Worm (Caenorhabditis elegans) whole organism, midembryonic: ENCODE data around the gene cope-1.

ENCODE experiments used
- T22C8.4 ChIP-seq: fragments of 200-800 bp; sonication (Bioruptor generic); IDR thresholded peaks from 2 replicates; pipeline ENCODE4 v1.3.6; 2022; ENCODE audit warnings: missing genetic modification characterization, missing compliant biosample characterization
- cog-1 ChIP-seq: sonication (generic microtip); optimal IDR thresholded peaks from 2 replicates; lab custom pipeline; 2016; ENCODE audit warnings: missing genetic modification characterization, missing compliant biosample characterization
- flt-1 ChIP-seq: fragments of 200-800 bp; sonication (Bioruptor generic); IDR thresholded peaks from 2 replicates; pipeline ENCODE4 v1.3.6; 2022; ENCODE audit warnings: missing genetic modification characterization, missing compliant biosample characterization
- klf-2 ChIP-seq: fragments of 200-800 bp; sonication (Bioruptor generic); conservative IDR thresholded peaks from 2 replicates; pipeline ENCODE4 v1.3.6; 2022; ENCODE audit warnings: missing genetic modification reagents, missing genetic modification characterization, missing compliant biosample characterization
- med-1 ChIP-seq: sonication (generic microtip); optimal IDR thresholded peaks from 2 replicates; lab custom pipeline; 2017; ENCODE audit warnings: missing genetic modification characterization, mild to moderate bottlenecking, missing compliant biosample characterization, antibody characterized with exemption, missing genetic modification reagents; ENCODE audit not compliant: insufficient read depth
- ref-1 ChIP-seq: fragments of 200-800 bp; sonication (Bioruptor generic); conservative IDR thresholded peaks from 2 replicates; pipeline ENCODE4 v1.3.6; 2022; ENCODE audit warnings: missing genetic modification reagents, missing genetic modification characterization, missing compliant biosample characterization
- tab-1 ChIP-seq: fragments of 200-800 bp; sonication (Bioruptor generic); IDR thresholded peaks from 2 replicates; pipeline ENCODE4 v1.3.6; 2022; ENCODE audit warnings: missing genetic modification characterization, missing compliant biosample characterization
- ztf-23 ChIP-seq: fragments of 200-800 bp; sonication (Bioruptor generic); IDR thresholded peaks from 2 replicates; pipeline ENCODE4 v1.3.6; 2022; ENCODE audit warnings: missing genetic modification reagents, missing genetic modification characterization, missing compliant biosample characterization
- ztf-29 ChIP-seq: fragments of 200-800 bp; sonication (Bioruptor generic); IDR thresholded peaks from 2 replicates; pipeline ENCODE4 v1.3.6; 2022; ENCODE audit warnings: missing genetic modification reagents, missing genetic modification characterization, missing compliant biosample characterization

Gene cope-1

DNA sequence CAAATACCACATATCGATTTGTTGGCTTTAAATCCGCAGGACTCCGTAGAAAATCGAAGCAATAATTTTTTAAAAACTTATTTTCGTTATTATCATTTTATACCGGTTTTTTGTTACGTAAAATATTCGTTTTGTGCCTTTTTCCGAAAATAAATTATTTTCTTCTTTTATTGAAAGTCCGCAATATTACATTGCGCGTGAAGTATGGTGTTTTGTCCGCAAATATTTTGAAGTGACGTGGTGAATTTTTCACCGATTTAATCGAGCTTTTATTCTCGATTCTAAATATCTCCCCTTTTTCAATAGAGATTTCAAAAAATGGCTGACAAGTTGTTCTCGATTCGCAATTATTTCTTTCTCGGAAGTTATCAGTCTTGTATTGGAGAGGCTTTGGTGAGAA lies at the start of gene cope-1:
Gene cope-1 (plus strand): TSS at position 229 of the 400 bp plus-strand sequence.
- TF ChIP-seq T22C8.4 (GFP tag; lab: Robert Waterston, UW), result no peak
- no peak for TF ChIP-seq flt-1
- TF ChIP-seq ref-1 (GFP tag; lab: Robert Waterston, UW), result no peak
- TF ChIP-seq med-1 (GFP tag; lab: Kevin White, UChicago), result no peak
- TF ChIP-seq ztf-23 (GFP tag; lab: Robert Waterston, UW), result no peak
- TF ChIP-seq tab-1 (GFP tag; lab: Robert Waterston, UW), result no peak
- no peak for TF ChIP-seq klf-2 (GFP tag; lab: Robert Waterston, UW)
- TF ChIP-seq ztf-29 (GFP tag; lab: Robert Waterston, UW), result no peak
- no peak for TF ChIP-seq cog-1 (tag; lab: Kevin White, UChicago)

ce11 chrIII:13376304-13376760 lies 49.7 kb upstream of the cope-1 start, which contains the start of gene lis-1:
lis-1 (minus strand) TSS chrIII:13376710.
- no peak for TF ChIP-seq klf-2 (GFP tag; lab: Robert Waterston, UW)
- no peak for TF ChIP-seq flt-1
- no peak for TF ChIP-seq tab-1 (GFP tag; lab: Robert Waterston, UW)
- TF ChIP-seq ztf-29 (GFP tag; lab: Robert Waterston, UW), result no peak
- TF ChIP-seq cog-1 (tag; lab: Kevin White, UChicago), result no peak
- TF ChIP-seq T22C8.4 (GFP tag; lab: Robert Waterston, UW), result no peak
- TF ChIP-seq ref-1 (GFP tag; lab: Robert Waterston, UW), result no peak
- TF ChIP-seq med-1 (GFP tag; lab: Kevin White, UChicago), result no peak
- TF ChIP-seq ztf-23 (GFP tag; lab: Robert Waterston, UW), result no peak

DNA sequence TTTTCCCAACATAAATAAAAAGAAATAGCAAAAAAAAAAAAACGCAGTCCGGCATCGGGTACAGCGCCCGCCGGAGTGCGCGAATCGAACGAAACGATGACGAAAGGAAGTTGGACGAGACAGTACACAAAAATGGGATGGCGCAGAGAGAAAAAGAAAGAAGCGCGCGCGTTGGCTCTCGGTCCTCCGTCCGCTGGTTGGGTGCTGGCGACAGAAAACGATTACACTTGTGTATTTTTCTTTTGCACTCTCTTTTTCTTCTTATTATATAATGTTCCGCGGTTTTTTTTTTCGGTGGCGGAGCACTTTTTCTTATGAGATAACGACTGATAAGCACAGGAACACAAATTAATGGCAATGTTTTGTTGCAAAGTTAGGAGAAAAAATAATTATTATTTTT lies 48.8 kb upstream of the cope-1 start:
- TF ChIP-seq ref-1 (GFP tag; lab: Robert Waterston, UW), result no peak
- no peak for TF ChIP-seq med-1 (GFP tag; lab: Kevin White, UChicago)
- no peak for TF ChIP-seq klf-2 (GFP tag; lab: Robert Waterston, UW)
- no peak for TF ChIP-seq T22C8.4 (GFP tag; lab: Robert Waterston, UW)
- no peak for TF ChIP-seq ztf-29 (GFP tag; lab: Robert Waterston, UW)
- no peak for TF ChIP-seq tab-1 (GFP tag; lab: Robert Waterston, UW)
- no peak for TF ChIP-seq ztf-23 (GFP tag; lab: Robert Waterston, UW)
- no peak for TF ChIP-seq cog-1 (tag; lab: Kevin White, UChicago)
- no peak for TF ChIP-seq flt-1

DNA sequence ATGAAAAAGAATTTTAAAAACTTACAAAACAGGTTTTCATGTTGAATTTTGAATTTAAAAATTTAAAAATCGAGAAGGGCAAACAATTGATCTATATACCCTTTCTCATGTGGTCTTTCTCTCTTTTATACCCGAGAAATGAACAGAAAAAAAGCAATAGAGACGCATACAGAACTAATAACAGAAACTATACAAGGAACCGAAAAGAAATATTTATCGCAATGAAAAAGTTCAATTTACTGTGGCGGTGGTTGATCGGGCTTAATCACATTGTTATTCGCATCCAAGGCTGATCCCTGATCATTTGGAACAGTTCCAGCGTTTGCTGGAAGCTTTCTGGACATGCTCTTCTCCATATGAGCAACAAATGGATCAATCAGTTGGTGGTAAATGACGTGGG lies 47.8 kb upstream of the cope-1 start, which contains the start of gene T03F6.10:
Gene T03F6.10 (minus strand): TSS at position 101 of the 400 bp plus-strand sequence.
- TF ChIP-seq flt-1 (no peak), ztf-29 (GFP tag; lab: Robert Waterston, UW) (no peak), cog-1 (tag; lab: Kevin White, UChicago) (no peak), ztf-23 (GFP tag; lab: Robert Waterston, UW) (no peak), med-1 (GFP tag; lab: Kevin White, UChicago) (no peak), T22C8.4 (GFP tag; lab: Robert Waterston, UW) (no peak), klf-2 (GFP tag; lab: Robert Waterston, UW) (no peak), tab-1 (GFP tag; lab: Robert Waterston, UW) (no peak), ref-1 (GFP tag; lab: Robert Waterston, UW) (no peak)

DNA sequence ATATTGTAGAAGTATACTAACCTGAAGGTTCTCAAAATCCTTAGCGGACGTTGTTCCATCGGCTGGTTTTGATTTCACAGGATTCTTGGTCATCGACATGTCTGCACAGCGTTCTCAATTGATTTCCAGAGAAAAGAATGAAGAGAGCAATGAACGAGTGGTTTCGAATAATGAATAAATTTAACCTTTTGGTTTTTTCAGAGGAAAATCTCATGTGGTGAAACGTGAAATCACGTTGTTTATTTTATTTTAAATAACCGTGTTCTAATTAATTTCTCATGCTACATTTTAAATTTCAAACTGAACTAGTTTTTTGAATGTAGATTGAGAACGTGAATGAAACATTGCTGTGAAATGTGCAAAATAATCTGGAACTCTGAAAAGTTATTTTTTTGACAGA lies 45.9 kb upstream of the cope-1 start, which contains the start of gene T03F6.6:
Gene T03F6.6 (minus strand): TSS at position 101 of the 400 bp plus-strand sequence.
- TF ChIP-seq med-1 (GFP tag; lab: Kevin White, UChicago), result no peak
- no peak for TF ChIP-seq T22C8.4 (GFP tag; lab: Robert Waterston, UW)
- TF ChIP-seq cog-1 (tag; lab: Kevin White, UChicago), result no peak
- no peak for TF ChIP-seq tab-1 (GFP tag; lab: Robert Waterston, UW)
- no peak for TF ChIP-seq flt-1
- TF ChIP-seq klf-2 (GFP tag; lab: Robert Waterston, UW), result no peak

DNA sequence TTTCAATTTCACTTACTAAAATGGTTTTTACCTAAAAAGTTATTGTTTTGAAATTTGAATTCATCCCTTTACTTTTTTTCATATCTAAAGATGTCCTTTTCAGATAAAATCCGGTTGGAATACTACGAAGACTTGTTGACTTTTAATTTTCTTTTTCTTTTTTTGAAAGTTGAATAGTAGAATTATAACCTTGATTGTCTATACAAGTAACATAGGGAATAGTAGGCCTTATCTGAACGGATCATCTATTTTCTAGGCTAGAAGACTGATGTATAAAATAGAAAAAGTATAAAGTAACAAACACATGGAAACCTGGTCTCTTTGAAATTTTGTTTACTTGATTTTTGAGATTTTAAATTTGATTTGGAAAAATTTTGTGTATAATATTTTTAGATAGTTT lies 45.2 kb upstream of the cope-1 start:
- TF ChIP-seq ref-1 (GFP tag; lab: Robert Waterston, UW) (no peak), ztf-29 (GFP tag; lab: Robert Waterston, UW) (no peak), T22C8.4 (GFP tag; lab: Robert Waterston, UW) (no peak), flt-1 (no peak)

DNA sequence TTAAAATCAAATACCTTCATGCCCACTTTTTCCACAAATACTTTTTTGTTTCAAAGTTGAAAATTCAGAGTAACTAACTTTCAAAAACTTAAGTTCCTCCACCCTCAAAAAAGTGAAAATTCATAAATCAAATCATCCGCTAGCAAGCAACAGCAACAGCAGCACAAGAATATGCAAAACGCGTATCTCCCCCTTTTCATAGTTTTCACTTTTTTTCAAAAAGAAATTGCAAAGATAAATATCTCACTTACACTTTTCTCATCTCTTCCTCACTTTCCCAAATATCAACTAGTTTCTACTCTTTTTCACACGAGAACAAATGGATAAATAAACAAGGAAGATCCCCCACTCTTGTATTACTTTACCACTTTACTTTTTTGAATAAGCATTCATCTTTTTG lies 44.4 kb upstream of the cope-1 start:
- TF ChIP-seq tab-1 (GFP tag; lab: Robert Waterston, UW) (no peak), klf-2 (GFP tag; lab: Robert Waterston, UW) (no peak), flt-1 (no peak), med-1 (GFP tag; lab: Kevin White, UChicago) (no peak), ztf-29 (GFP tag; lab: Robert Waterston, UW) (no peak), ztf-23 (GFP tag; lab: Robert Waterston, UW) (no peak), ref-1 (GFP tag; lab: Robert Waterston, UW) (no peak), T22C8.4 (GFP tag; lab: Robert Waterston, UW) (no peak), cog-1 (tag; lab: Kevin White, UChicago) (no peak)

ce11 chrIII:13383159-13383558 lies 42.9 kb upstream of the cope-1 start:
- no peak for TF ChIP-seq ztf-23 (GFP tag; lab: Robert Waterston, UW)
- TF ChIP-seq cog-1 (tag; lab: Kevin White, UChicago), result no peak
- TF ChIP-seq med-1 (GFP tag; lab: Kevin White, UChicago), result no peak
- no peak for TF ChIP-seq flt-1
- no peak for TF ChIP-seq ref-1 (GFP tag; lab: Robert Waterston, UW)
- TF ChIP-seq klf-2 (GFP tag; lab: Robert Waterston, UW), result no peak
- no peak for TF ChIP-seq tab-1 (GFP tag; lab: Robert Waterston, UW)
- TF ChIP-seq ztf-29 (GFP tag; lab: Robert Waterston, UW), result no peak
- no peak for TF ChIP-seq T22C8.4 (GFP tag; lab: Robert Waterston, UW)

DNA sequence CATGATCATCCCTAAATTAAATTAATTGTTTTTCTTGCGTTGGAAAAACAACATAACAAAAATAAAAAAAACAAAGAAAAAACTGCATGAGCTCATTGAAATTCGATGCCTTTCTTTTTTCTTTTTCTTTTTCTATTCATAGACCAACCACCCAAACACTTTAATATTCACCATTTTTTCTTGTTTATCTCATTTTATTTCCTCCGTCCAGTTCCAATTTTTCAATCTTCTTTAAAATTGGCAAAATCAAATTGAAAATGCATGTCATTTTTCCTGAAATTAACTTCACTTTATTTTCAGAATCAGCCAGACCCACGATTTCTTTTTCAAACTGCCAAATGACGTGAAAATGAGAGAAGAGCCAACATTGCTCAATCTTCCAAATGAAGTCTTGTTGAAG lies 40.2 kb upstream of the cope-1 start, which contains the start of gene T03F6.4:
Gene T03F6.4 (plus strand): TSS at position 301 of the 400 bp plus-strand sequence.
- TF ChIP-seq ztf-29 (GFP tag; lab: Robert Waterston, UW), result no peak
- TF ChIP-seq ztf-23 (GFP tag; lab: Robert Waterston, UW), result no peak
- no peak for TF ChIP-seq tab-1 (GFP tag; lab: Robert Waterston, UW)
- TF ChIP-seq cog-1 (tag; lab: Kevin White, UChicago), result no peak
- TF ChIP-seq ref-1 (GFP tag; lab: Robert Waterston, UW), result no peak
- TF ChIP-seq T22C8.4 (GFP tag; lab: Robert Waterston, UW), result no peak
- no peak for TF ChIP-seq flt-1
- TF ChIP-seq med-1 (GFP tag; lab: Kevin White, UChicago), result no peak
- TF ChIP-seq klf-2 (GFP tag; lab: Robert Waterston, UW), result no peak
